Worm (Caenorhabditis elegans) whole organism, L4 larva: Measurements from ENCODE around the gene col-152.

Experiments used
- F26F4.8 ChIP-seq: fragments of 200-800 bp; sonication (Bioruptor generic); conservative IDR thresholded peaks from 2 replicates; pipeline ENCODE4 v1.3.6; 2022; ENCODE audit warnings: missing genetic modification characterization, missing compliant biosample characterization
- F49E8.2 ChIP-seq: sonication (generic microtip); optimal IDR thresholded peaks from 2 replicates; lab custom pipeline; 2016; ENCODE audit warnings: missing compliant biosample characterization, mild to moderate bottlenecking, missing genetic modification characterization, borderline replicate concordance
- R02D3.7 ChIP-seq: fragments of 150-350 bp; sonication (generic microtip); optimal IDR thresholded peaks from 3 replicates; lab custom pipeline; 2014; ENCODE audit warnings: missing biosample characterization, missing genetic modification characterization
- T20F7.1 ChIP-seq: fragments of 200-800 bp; sonication (Bioruptor generic); optimal IDR thresholded peaks from 2 replicates; lab custom pipeline; 2018; ENCODE audit warnings: mild to moderate bottlenecking, missing genetic modification characterization, missing compliant biosample characterization
- Y105C5A.15 ChIP-seq: fragments of 200-800 bp; sonication (Bioruptor generic); IDR thresholded peaks from 2 replicates; pipeline ENCODE4 v1.3.6; 2022; ENCODE audit warnings: missing genetic modification characterization, missing compliant biosample characterization
- Y48G9A.11 ChIP-seq: fragments of 200-800 bp; sonication (Bioruptor generic); IDR thresholded peaks from 2 replicates; pipeline ENCODE4 v1.3.6; 2022; ENCODE audit warnings: missing genetic modification reagents, missing genetic modification characterization, missing compliant biosample characterization
- Y5F2A.4 ChIP-seq: fragments of 200-800 bp; sonication (Bioruptor generic); optimal IDR thresholded peaks from 2 replicates; lab custom pipeline; 2018; ENCODE audit warnings: mild to moderate bottlenecking, missing genetic modification characterization, missing compliant biosample characterization
- ZK337.2 ChIP-seq: fragments of 200-800 bp; sonication (Bioruptor generic); IDR thresholded peaks from 2 replicates; pipeline ENCODE4 v1.3.6; 2022; ENCODE audit warnings: missing genetic modification reagents, missing genetic modification characterization, missing compliant biosample characterization
- aha-1 ChIP-seq: fragments of 150-350 bp; peaks from one replicate; lab custom pipeline; 2014; ENCODE audit warnings: missing biosample characterization, missing genetic modification characterization
- ama-1 ChIP-seq: fragments of 150-350 bp; optimal IDR thresholded peaks from 2 replicates; lab custom pipeline; 2014; ENCODE audit warnings: inconsistent platforms, mixed read lengths
- ceh-32 ChIP-seq: sonication (generic microtip); optimal IDR thresholded peaks from 2 replicates; lab custom pipeline; 2016; ENCODE audit warnings: mild to moderate bottlenecking, missing genetic modification characterization, missing compliant biosample characterization; ENCODE audit not compliant: poor library complexity
- cey-2 ChIP-seq: sonication (generic microtip); optimal IDR thresholded peaks from 3 replicates; lab custom pipeline; 2017; ENCODE audit warnings: missing genetic modification characterization, mild to moderate bottlenecking, missing compliant biosample characterization, antibody characterized with exemption, borderline replicate concordance; ENCODE audit not compliant: insufficient read depth
- daf-16 ChIP-seq, 3 experiments: sonication (generic microtip); optimal IDR thresholded peaks; 2 replicates each; lab custom pipeline; 2016 to 2017; ENCODE audit warnings: missing genetic modification characterization in 3 of 3, missing genetic modification reagents in 3 of 3, mild to moderate bottlenecking in 2 of 3, missing compliant biosample characterization in 2 of 3, missing biosample characterization in 1 of 3, moderate library complexity in 1 of 3
- daf-8 ChIP-seq: fragments of 200-800 bp; sonication (Bioruptor generic); IDR thresholded peaks from 2 replicates; pipeline ENCODE4 v1.3.6; 2022; ENCODE audit warnings: missing genetic modification characterization, missing compliant biosample characterization
- dmd-6 ChIP-seq: fragments of 200-800 bp; sonication (Bioruptor generic); IDR thresholded peaks from 2 replicates; pipeline ENCODE4 v1.3.6; 2022; ENCODE audit warnings: missing genetic modification reagents, missing genetic modification characterization, missing compliant biosample characterization
- dpl-1 ChIP-seq: fragments of 150-350 bp; optimal IDR thresholded peaks from 2 replicates; lab custom pipeline; 2014; ENCODE audit warnings: missing biosample characterization, missing genetic modification reagents, missing genetic modification characterization
- duxl-1 ChIP-seq: sonication (generic microtip); optimal IDR thresholded peaks from 2 replicates; lab custom pipeline; 2016; ENCODE audit warnings: mild to moderate bottlenecking, missing genetic modification characterization, moderate library complexity, missing compliant biosample characterization; ENCODE audit not compliant: poor library complexity
- dve-1 ChIP-seq: sonication (generic microtip); optimal IDR thresholded peaks from 2 replicates; lab custom pipeline; 2017; ENCODE audit warnings: antibody characterized with exemption, mild to moderate bottlenecking, missing genetic modification characterization, missing compliant biosample characterization; ENCODE audit not compliant: insufficient read depth
- egl-43 ChIP-seq: fragments of 200-800 bp; sonication (Bioruptor generic); IDR thresholded peaks from 2 replicates; pipeline ENCODE4 v1.3.6; 2022; ENCODE audit warnings: missing genetic modification reagents, missing genetic modification characterization, missing compliant biosample characterization
- hif-1 ChIP-seq, 2 experiments: sonication (generic microtip); optimal IDR thresholded peaks; 2 replicates each; lab custom pipeline; 2016 to 2017; ENCODE audit warnings: missing compliant biosample characterization in 2 of 2, missing genetic modification characterization in 2 of 2, missing genetic modification reagents in 2 of 2, missing genotype in 2 of 2, mild to moderate bottlenecking in 1 of 2
- hlh-11 ChIP-seq: fragments of 200-800 bp; sonication (Bioruptor generic); optimal IDR thresholded peaks from 2 replicates; lab custom pipeline; 2018; ENCODE audit warnings: mild to moderate bottlenecking, missing genetic modification characterization, missing compliant biosample characterization
- hlh-30 ChIP-seq: sonication (generic microtip); optimal IDR thresholded peaks from 2 replicates; lab custom pipeline; 2017; ENCODE audit warnings: antibody characterized with exemption, mild to moderate bottlenecking, missing genetic modification characterization, missing compliant biosample characterization; ENCODE audit not compliant: insufficient read depth
- hmg-1.1 ChIP-seq: fragments of 200-800 bp; sonication (Bioruptor generic); IDR thresholded peaks from 2 replicates; pipeline ENCODE4 v1.3.6; 2022; ENCODE audit warnings: missing genetic modification reagents, missing genetic modification characterization, missing compliant biosample characterization
- lin-13 ChIP-seq: fragments of 150-350 bp; optimal IDR thresholded peaks from 2 replicates; lab custom pipeline; 2014; ENCODE audit warnings: missing biosample characterization, missing genetic modification reagents, missing genetic modification characterization
- lin-29 ChIP-seq: fragments of 200-800 bp; sonication (Bioruptor generic); IDR thresholded peaks from 2 replicates; pipeline ENCODE4 v1.3.6; 2022; ENCODE audit warnings: missing genetic modification reagents, missing genetic modification characterization, missing compliant biosample characterization
- lin-38 ChIP-seq: fragments of 200-800 bp; sonication (Bioruptor generic); IDR thresholded peaks from 2 replicates; pipeline ENCODE4 v1.3.6; 2022; ENCODE audit warnings: missing genetic modification reagents, missing genetic modification characterization, missing compliant biosample characterization
- lsy-2 ChIP-seq, 2 experiments: fragments of 150-350 bp in 1 of 2; sonication (generic microtip) in 1 of 2; optimal IDR thresholded peaks; 2 replicates each; lab custom pipeline; 2014 to 2017; ENCODE audit warnings: missing biosample characterization in 2 of 2, missing genetic modification characterization in 2 of 2
- madf-9 ChIP-seq: fragments of 200-800 bp; sonication (Bioruptor generic); conservative IDR thresholded peaks from 2 replicates; pipeline ENCODE4 v1.3.6; 2022; ENCODE audit warnings: missing genetic modification reagents, missing genetic modification characterization, missing compliant biosample characterization
- mdl-1 ChIP-seq, 2 experiments: fragments of 150-350 bp in 1 of 2; sonication (generic microtip) in 1 of 2; optimal IDR thresholded peaks; 2 replicates each; lab custom pipeline; 2014 to 2017; ENCODE audit warnings: missing biosample characterization in 2 of 2, missing genetic modification characterization in 2 of 2
- mep-1 ChIP-seq: fragments of 150-350 bp; sonication (generic microtip); optimal IDR thresholded peaks from 3 replicates; lab custom pipeline; 2014; ENCODE audit warnings: missing biosample characterization, missing genetic modification characterization
- mes-2 ChIP-seq: sonication (generic microtip); optimal IDR thresholded peaks from 2 replicates; lab custom pipeline; 2016; ENCODE audit warnings: missing genotype, mild to moderate bottlenecking, missing genetic modification characterization, missing compliant biosample characterization; ENCODE audit not compliant: poor library complexity, severe bottlenecking
- mxl-3 ChIP-seq: fragments of 200-800 bp; sonication (Bioruptor generic); optimal IDR thresholded peaks from 2 replicates; lab custom pipeline; 2018; ENCODE audit warnings: mild to moderate bottlenecking, missing genetic modification characterization, missing compliant biosample characterization
- nhr-28 ChIP-seq: fragments of 150-350 bp; optimal IDR thresholded peaks from 2 replicates; lab custom pipeline; 2014; ENCODE audit warnings: missing biosample characterization, missing genetic modification characterization
- nhr-6 ChIP-seq: fragments of 150-350 bp; optimal IDR thresholded peaks from 2 replicates; lab custom pipeline; 2014; ENCODE audit warnings: missing biosample characterization, missing genetic modification characterization
- nhr-76 ChIP-seq: fragments of 150-350 bp; optimal IDR thresholded peaks from 2 replicates; lab custom pipeline; 2014; ENCODE audit warnings: missing biosample characterization, missing genetic modification characterization
- nhr-77 ChIP-seq: fragments of 150-350 bp; optimal IDR thresholded peaks from 2 replicates; lab custom pipeline; 2014; ENCODE audit warnings: missing biosample characterization, missing genetic modification characterization
- pqm-1 ChIP-seq: sonication (generic microtip); optimal IDR thresholded peaks from 2 replicates; lab custom pipeline; 2017; ENCODE audit warnings: missing biosample characterization, missing genetic modification characterization
- saeg-2 ChIP-seq: fragments of 200-800 bp; sonication (Bioruptor generic); IDR thresholded peaks from 2 replicates; pipeline ENCODE4 v1.3.6; 2022; ENCODE audit warnings: missing genetic modification reagents, missing genetic modification characterization, missing compliant biosample characterization
- snpc-4 ChIP-seq: fragments of 150-350 bp; optimal IDR thresholded peaks from 2 replicates; lab custom pipeline; 2014; ENCODE audit warnings: missing biosample characterization, missing genetic modification characterization
- unc-62 ChIP-seq, 3 experiments: fragments of 150-350 bp in 1 of 3; sonication (generic microtip); optimal IDR thresholded peaks in 2 of 3; peaks in 1 of 3; 1 replicate in 1 of 3; 2 replicates in 2 of 3; lab custom pipeline; 2014 to 2017; ENCODE audit warnings: missing biosample characterization in 3 of 3, missing genetic modification characterization in 3 of 3, missing genetic modification reagents in 3 of 3, missing genotype in 1 of 3
- vab-7 ChIP-seq: fragments of 200-800 bp; sonication (Bioruptor generic); IDR thresholded peaks from 2 replicates; pipeline ENCODE4 v1.3.6; 2022; ENCODE audit warnings: missing genetic modification reagents, missing genetic modification characterization, missing compliant biosample characterization

col-152 gene

ce11 chrV:10532725-10533124, 28.0 kb upstream of the col-152 start, which contains the start of gene txt-10:
Gene txt-10 (minus strand): TSS chrV:10532825.
- no peak for TF ChIP-seq nhr-76
- TF ChIP-seq unc-62 (GFP tag; optimal IDR thresholded peaks at IDR 0.05 in 1 of 2; lab: Kevin White, UChicago) = peak in 1 of 2 experiments; percentile 88
- no peak for TF ChIP-seq unc-62 (tag; optimal IDR thresholded peaks at IDR 0.05; lab: Kevin White, UChicago)
- TF ChIP-seq Y48G9A.11 (GFP tag; lab: Robert Waterston, UW) = no peak
- peak; percentile 34 for TF ChIP-seq aha-1
- no peak for TF ChIP-seq T20F7.1 (GFP tag; lab: Kevin White, UChicago)
- no peak for TF ChIP-seq lin-13 (GFP tag; lab: Kevin White, UChicago)
- peak; percentile 9 for TF ChIP-seq mep-1
- no peak for TF ChIP-seq daf-8 (GFP tag; lab: Robert Waterston, UW)

ce11 chrV:10535325-10535724, 25.4 kb upstream of the col-152 start:
- TF ChIP-seq hif-1 (tag; optimal IDR thresholded peaks at IDR 0.05; lab: Kevin White, UChicago) = peak in 1 of 2 experiments; percentile 14
- TF ChIP-seq mdl-1 (tag; optimal IDR thresholded peaks at IDR 0.05; lab: Kevin White, UChicago) = peak in 1 of 2 experiments; percentile 71
- TF ChIP-seq hlh-11 (tag; lab: Kevin White, UChicago) = peak; percentile 36
- TF ChIP-seq saeg-2 (GFP tag; lab: Robert Waterston, UW) = no peak
- TF ChIP-seq mes-2 (tag; lab: Kevin White, UChicago) = peak; percentile 41
- TF ChIP-seq duxl-1 = no peak
- TF ChIP-seq F26F4.8 (GFP tag; lab: Robert Waterston, UW) = 0 out of 2 replicates have a peak, but pooled peaks have one; percentile 34
- peak; percentile 1 for TF ChIP-seq dpl-1
- peak in 1 of 2 experiments; percentile 48 for TF ChIP-seq lsy-2 (tag; optimal IDR thresholded peaks at IDR 0.05; lab: Kevin White, UChicago)
- peak; percentile 61 for TF ChIP-seq dve-1 (tag; lab: Kevin White, UChicago)
- peak; percentile 2 for TF ChIP-seq pqm-1 (tag; lab: Kevin White, UChicago)
- 0 out of 2 replicates have a peak, but pooled peaks have one; percentile 18 for TF ChIP-seq hmg-1.1
- no peak for TF ChIP-seq Y5F2A.4 (GFP tag; lab: Kevin White, UChicago)
- peak; percentile 19 for TF ChIP-seq mxl-3 (GFP tag; lab: Kevin White, UChicago)
- peak; percentile 55 for TF ChIP-seq nhr-28 (tag; lab: Kevin White, UChicago)
- TF ChIP-seq cey-2 (tag; lab: Kevin White, UChicago) = no peak
- TF ChIP-seq daf-16 (GFP tag; optimal IDR thresholded peaks at IDR 0.05; lab: Kevin White, UChicago) = no peak
- peak; percentile 39 for TF ChIP-seq daf-16 (tag; optimal IDR thresholded peaks at IDR 0.05; lab: Kevin White, UChicago)
- peak; percentile 37 for TF ChIP-seq dmd-6 (GFP tag; lab: Robert Waterston, UW)
- peak; percentile 79 for TF ChIP-seq hlh-30 (tag; lab: Kevin White, UChicago)
- TF ChIP-seq ceh-32 (tag; lab: Kevin White, UChicago) = no peak
- TF ChIP-seq egl-43 (GFP tag; lab: Robert Waterston, UW) = 0 out of 2 replicates have a peak, but pooled peaks have one; percentile 26
- no peak for TF ChIP-seq madf-9 (GFP tag; lab: Robert Waterston, UW)
- peak; percentile 8 for TF ChIP-seq T20F7.1 (GFP tag; lab: Kevin White, UChicago)
- TF ChIP-seq lin-38 (GFP tag; lab: Robert Waterston, UW) = peak; percentile 29

- TF ChIP-seq hlh-30 (tag; lab: Kevin White, UChicago) = peak; percentile 82
- peak in 1 of 2 experiments; percentile 63 for TF ChIP-seq hif-1 (tag; optimal IDR thresholded peaks at IDR 0.05; lab: Kevin White, UChicago)
- peak; percentile 46 for TF ChIP-seq dmd-6 (GFP tag; lab: Robert Waterston, UW)
- TF ChIP-seq Y5F2A.4 (GFP tag; lab: Kevin White, UChicago) = no peak
- peak; percentile 18 for TF ChIP-seq ama-1
- TF ChIP-seq lsy-2 (tag; optimal IDR thresholded peaks at IDR 0.05; lab: Kevin White, UChicago) = peak in 1 of 2 experiments; percentile 21
- TF ChIP-seq R02D3.7 = no peak
- TF ChIP-seq ZK337.2 (GFP tag; lab: Robert Waterston, UW) = no peak
- peak; percentile 64 for TF ChIP-seq nhr-28 (tag; lab: Kevin White, UChicago)
- TF ChIP-seq nhr-6 (tag; lab: Kevin White, UChicago) = no peak
- no peak for TF ChIP-seq snpc-4 (tag; lab: Kevin White, UChicago)
- TF ChIP-seq hlh-11 (tag; lab: Kevin White, UChicago) = peak; percentile 35
- TF ChIP-seq nhr-77 (tag; lab: Kevin White, UChicago) = peak; percentile 54
- TF ChIP-seq Y48G9A.11 (GFP tag; lab: Robert Waterston, UW) = no peak
- no peak for TF ChIP-seq Y105C5A.15 (GFP tag; lab: Robert Waterston, UW)
- no peak for TF ChIP-seq vab-7
- no peak for TF ChIP-seq ceh-32 (tag; lab: Kevin White, UChicago)
- TF ChIP-seq unc-62 (GFP tag; optimal IDR thresholded peaks at IDR 0.05 in 1 of 2; lab: Kevin White, UChicago) = peak in 1 of 2 experiments; percentile 93
- TF ChIP-seq unc-62 (tag; optimal IDR thresholded peaks at IDR 0.05; lab: Kevin White, UChicago) = no peak
- no peak for TF ChIP-seq T20F7.1 (GFP tag; lab: Kevin White, UChicago)
- no peak for TF ChIP-seq mdl-1 (tag; optimal IDR thresholded peaks at IDR 0.05; lab: Kevin White, UChicago)
- peak; percentile 30 for TF ChIP-seq dve-1 (tag; lab: Kevin White, UChicago)
- TF ChIP-seq lin-29 (GFP tag; lab: Robert Waterston, UW) = no peak
- TF ChIP-seq F49E8.2 (tag; lab: Kevin White, UChicago) = no peak
Measured at ce11 chrV:10536095-10536691, 24.5 kb upstream of the col-152 start, which contains the start of gene ppm-1.A. Gene ppm-1.A (minus strand): TSS chrV:10536388.
